Fruit fly (Drosophila melanogaster): ENCODE results near the gene CG10492.

CG10492 gene

dm6 chr2L:19103176-19103921 lies 49.5 kb downstream of the CG10492 start:
- no peak for TF ChIP-seq HLH106 (tag; optimal IDR thresholded peaks at IDR 0.05)
- no peak for TF ChIP-seq Myc (optimal IDR thresholded peaks at IDR 0.05)
- TF ChIP-seq Rel (GFP tag; optimal IDR thresholded peaks at IDR 0.05), result no peak
- TF ChIP-seq Rel (tag; optimal IDR thresholded peaks at IDR 0.05), result no peak
- TF ChIP-seq Hr78 (GFP tag; optimal IDR thresholded peaks at IDR 0.05), result no peak
- no peak for TF ChIP-seq Dfd (GFP tag; optimal IDR thresholded peaks at IDR 0.05)
- no peak for TF ChIP-seq Vsx2 (GFP tag; optimal IDR thresholded peaks at IDR 0.05; ENCODE audit: partially characterized antibody)
- TF ChIP-seq pan (optimal IDR thresholded peaks at IDR 0.05), result no peak
- TF ChIP-seq rgr (GFP tag; optimal IDR thresholded peaks at IDR 0.05), result no peak
- no peak for TF ChIP-seq Hnf4 (GFP tag; optimal IDR thresholded peaks at IDR 0.05)
- no peak for TF ChIP-seq h (GFP tag; optimal IDR thresholded peaks at IDR 0.05)
- no peak for TF ChIP-seq jim (GFP tag; optimal IDR thresholded peaks at IDR 0.05)
- no peak for TF ChIP-seq GATAd (GFP tag; optimal IDR thresholded peaks at IDR 0.05)
- TF ChIP-seq Jra (GFP tag; optimal IDR thresholded peaks at IDR 0.05), result no peak
- no peak for TF ChIP-seq fru (GFP tag; optimal IDR thresholded peaks at IDR 0.05)
- no peak for TF ChIP-seq CG32264 (GFP tag; optimal IDR thresholded peaks at IDR 0.05)
- TF ChIP-seq CrebA (GFP tag; optimal IDR thresholded peaks at IDR 0.05; ENCODE audit: borderline replicate concordance), result no peak

DNA sequence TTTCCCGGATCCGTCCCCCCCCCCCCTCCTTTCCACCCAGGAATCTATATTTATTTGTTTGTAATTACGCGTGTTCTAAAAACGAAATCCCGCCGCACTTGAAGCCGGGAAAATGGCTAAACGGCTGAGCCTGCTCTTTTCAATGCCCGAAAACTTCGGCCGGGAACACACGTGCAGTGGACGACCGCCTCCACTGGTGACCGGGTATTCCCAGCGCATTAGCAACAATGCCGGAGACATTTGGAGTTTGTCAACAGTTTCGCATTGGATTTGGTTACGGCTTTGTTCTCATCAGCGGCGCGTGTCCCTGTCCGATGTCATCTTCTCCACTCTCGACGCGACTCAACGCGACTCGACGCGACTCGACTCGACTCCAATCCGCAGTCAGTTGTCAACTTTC lies 50.5 kb downstream of the CG10492 start:
- TF ChIP-seq dsf (GFP tag; optimal IDR thresholded peaks at IDR 0.05; ENCODE audit: borderline replicate concordance), result no peak

DNA sequence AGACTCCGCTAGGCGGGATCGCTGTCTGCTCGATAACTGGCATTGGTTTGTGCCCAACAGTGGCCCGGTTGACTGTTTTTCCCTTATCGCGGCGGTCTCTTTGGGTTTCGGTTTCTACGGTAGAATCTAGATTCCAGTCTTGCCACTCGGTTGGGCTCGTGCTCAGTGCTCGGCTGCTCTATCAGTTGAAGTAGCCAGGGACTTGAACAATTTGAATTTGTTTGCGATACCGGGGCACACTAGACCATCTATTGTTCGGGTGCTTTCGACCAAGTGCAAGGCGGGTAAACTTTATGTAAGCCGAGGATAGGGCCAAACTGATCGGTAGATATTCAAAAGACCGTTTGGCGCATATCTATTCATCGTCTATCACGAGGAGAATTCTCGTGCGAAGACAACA lies 52.4 kb downstream of the CG10492 start:
- TF ChIP-seq Dfd (GFP tag; optimal IDR thresholded peaks at IDR 0.05) (no peak), ey (GFP tag; optimal IDR thresholded peaks at IDR 0.05) (no peak), CG9705 (GFP tag; optimal IDR thresholded peaks at IDR 0.05) (no peak), sv (GFP tag; optimal IDR thresholded peaks at IDR 0.05) (no peak), Hnf4 (GFP tag; optimal IDR thresholded peaks at IDR 0.05) (no peak), woc (GFP tag; optimal IDR thresholded peaks at IDR 0.05) (no peak), sage (GFP tag; optimal IDR thresholded peaks at IDR 0.05) (no peak), br (GFP tag; optimal IDR thresholded peaks at IDR 0.05) (no peak), Hr83 (GFP tag; optimal IDR thresholded peaks at IDR 0.05; ENCODE audit: poor library complexity, severe bottlenecking) (no peak), Abd-B (GFP tag; optimal IDR thresholded peaks at IDR 0.05) (no peak), Vsx2 (GFP tag; optimal IDR thresholded peaks at IDR 0.05; ENCODE audit: partially characterized antibody) (no peak), pan (optimal IDR thresholded peaks at IDR 0.05) (no peak), brk (GFP tag; optimal IDR thresholded peaks at IDR 0.05) (no peak), Sp1 (GFP tag; optimal IDR thresholded peaks at IDR 0.05) (no peak)

Data from whole organism, wandering third instar larva.